Fruit fly (Drosophila melanogaster) whole organism, prepupa: ENCODE results near the gene CG4213.
A peak's percentile ranks its signal among the peaks of the same experiment; 100 is the strongest.

ENCODE experiments used
- CG11902 ChIP-seq: fragments of 200-800 bp; sonication (Bioruptor generic); optimal IDR thresholded peaks from 3 replicates; lab custom pipeline; 2016; ENCODE audit warnings: missing biosample characterization, missing genetic modification characterization
- CG15336 ChIP-seq: fragments of 200-800 bp; sonication (Bioruptor generic); IDR thresholded peaks from 2 replicates; pipeline ENCODE4 v1.3.6; 2022; ENCODE audit warnings: missing biosample characterization, missing genetic modification characterization
- CG1621 ChIP-seq: fragments of 200-800 bp; sonication (Bioruptor generic); optimal IDR thresholded peaks from 3 replicates; lab custom pipeline; 2018; ENCODE audit warnings: missing biosample characterization, mild to moderate bottlenecking, missing genetic modification characterization
- CG16779 ChIP-seq: fragments of 200-800 bp; sonication (Bioruptor generic); optimal IDR thresholded peaks from 3 replicates; lab custom pipeline; 2017; ENCODE audit warnings: missing biosample characterization, mild to moderate bottlenecking, missing genetic modification characterization
- CG3032 ChIP-seq: fragments of 200-800 bp; optimal IDR thresholded peaks from 2 replicates; lab custom pipeline; 2019; ENCODE audit warnings: missing biosample characterization, mild to moderate bottlenecking, missing genetic modification characterization, moderate library complexity
- CG32006 ChIP-seq: fragments of 200-800 bp; sonication (Bioruptor generic); optimal IDR thresholded peaks from 3 replicates; lab custom pipeline; 2017; ENCODE audit warnings: missing biosample characterization, mild to moderate bottlenecking, missing genetic modification characterization
- CG34406 ChIP-seq: fragments of 200-800 bp; sonication (Bioruptor generic); optimal IDR thresholded peaks from 3 replicates; lab custom pipeline; 2016; ENCODE audit warnings: missing biosample characterization, missing genetic modification characterization
- CG3919 ChIP-seq: fragments of 200-800 bp; sonication (Bioruptor generic); optimal IDR thresholded peaks from 3 replicates; lab custom pipeline; 2016; ENCODE audit warnings: missing biosample characterization, missing genetic modification characterization
- CG4318 ChIP-seq: fragments of 200-800 bp; sonication (Bioruptor generic); optimal IDR thresholded peaks from 3 replicates; lab custom pipeline; 2017; ENCODE audit warnings: missing biosample characterization, mild to moderate bottlenecking, missing genetic modification characterization
- CG6163 ChIP-seq: fragments of 200-800 bp; sonication (Bioruptor generic); IDR thresholded peaks from 3 replicates; pipeline ENCODE4 v1.3.6; 2022; ENCODE audit warnings: missing biosample characterization, missing genetic modification characterization
- CG6808 ChIP-seq: fragments of 200-800 bp; sonication (Bioruptor generic); optimal IDR thresholded peaks from 3 replicates; lab custom pipeline; 2017; ENCODE audit warnings: missing biosample characterization, missing genetic modification characterization, mild to moderate bottlenecking, moderate library complexity, missing genetic modification reagents
- CG7368 ChIP-seq: fragments of 200-800 bp; sonication (Bioruptor generic); optimal IDR thresholded peaks from 3 replicates; lab custom pipeline; 2016; ENCODE audit warnings: missing biosample characterization, missing genetic modification characterization
- CG8119 ChIP-seq: fragments of 200-800 bp; sonication (Bioruptor generic); IDR thresholded peaks from 3 replicates; pipeline ENCODE4 v1.3.6; 2022; ENCODE audit warnings: missing biosample characterization, missing genetic modification characterization
- CG8319 ChIP-seq: fragments of 200-800 bp; sonication (Bioruptor generic); optimal IDR thresholded peaks from 3 replicates; lab custom pipeline; 2016; ENCODE audit warnings: missing biosample characterization, missing genetic modification characterization
- CG8632 ChIP-seq: fragments of 200-800 bp; sonication (Bioruptor generic); optimal IDR thresholded peaks from 3 replicates; lab custom pipeline; 2016; ENCODE audit warnings: missing biosample characterization, missing genetic modification characterization
- CG9139 ChIP-seq: fragments of 200-800 bp; sonication (Bioruptor generic); optimal IDR thresholded peaks from 3 replicates; lab custom pipeline; 2017; ENCODE audit warnings: missing biosample characterization, mild to moderate bottlenecking, missing genetic modification characterization
- Eip75B ChIP-seq: fragments of 200-800 bp; sonication (Bioruptor generic); optimal IDR thresholded peaks from 3 replicates; lab custom pipeline; 2016; ENCODE audit warnings: missing biosample characterization, missing genetic modification characterization
- Eip78C ChIP-seq: fragments of 200-800 bp; sonication (Bioruptor generic); peaks from one replicate; lab custom pipeline; 2016; ENCODE audit warnings: missing biosample characterization, missing genetic modification characterization
- Eip93F ChIP-seq: fragments of 200-800 bp; sonication (Bioruptor generic); optimal IDR thresholded peaks from 2 replicates; lab custom pipeline; 2016; ENCODE audit warnings: missing biosample characterization, mild to moderate bottlenecking, missing genetic modification characterization
- Ets21C ChIP-seq: fragments of 200-800 bp; sonication (Bioruptor generic); optimal IDR thresholded peaks from 3 replicates; lab custom pipeline; 2016; ENCODE audit warnings: missing biosample characterization, missing genetic modification characterization
- Ets96B ChIP-seq: fragments of 200-800 bp; optimal IDR thresholded peaks from 2 replicates; lab custom pipeline; 2019; ENCODE audit warnings: missing biosample characterization, mild to moderate bottlenecking, missing genetic modification characterization, moderate library complexity
- Gug ChIP-seq: fragments of 200-800 bp; sonication (Bioruptor generic); IDR thresholded peaks from 2 replicates; pipeline ENCODE4 v1.3.6; 2022; ENCODE audit warnings: missing biosample characterization, missing genetic modification characterization
- Hr38 ChIP-seq: sonication (Bioruptor generic); optimal IDR thresholded peaks from 2 replicates; lab custom pipeline; 2016; ENCODE audit warnings: missing biosample characterization, missing genetic modification characterization
- Hr39 ChIP-seq: fragments of 200-800 bp; sonication (Bioruptor generic); optimal IDR thresholded peaks from 2 replicates; lab custom pipeline; 2016; ENCODE audit warnings: missing biosample characterization, missing genetic modification characterization
- Hr4 ChIP-seq: fragments of 200-800 bp; sonication (Bioruptor generic); optimal IDR thresholded peaks from 3 replicates; lab custom pipeline; 2016; ENCODE audit warnings: missing biosample characterization, missing genetic modification characterization
- Lpt ChIP-seq: fragments of 200-800 bp; sonication (Bioruptor generic); optimal IDR thresholded peaks from 3 replicates; lab custom pipeline; 2016; ENCODE audit warnings: missing biosample characterization, missing genetic modification characterization
- OdsH ChIP-seq: fragments of 200-800 bp; sonication (Bioruptor generic); optimal IDR thresholded peaks from 3 replicates; lab custom pipeline; 2016; ENCODE audit warnings: missing biosample characterization, missing genetic modification characterization
- Sox102F ChIP-seq: fragments of 200-800 bp; sonication (Bioruptor generic); optimal IDR thresholded peaks from 2 replicates; lab custom pipeline; 2016; ENCODE audit warnings: missing biosample characterization, mild to moderate bottlenecking, missing genetic modification characterization
- Sox15 ChIP-seq: fragments of 200-800 bp; sonication (Bioruptor generic); optimal IDR thresholded peaks from 3 replicates; lab custom pipeline; 2016; ENCODE audit warnings: missing biosample characterization, missing genetic modification characterization
- dac ChIP-seq: fragments of 200-800 bp; sonication (Bioruptor generic); optimal IDR thresholded peaks from 2 replicates; lab custom pipeline; 2017; ENCODE audit warnings: missing biosample characterization, mild to moderate bottlenecking, missing genetic modification characterization
- dsx ChIP-seq: fragments of 200-800 bp; optimal IDR thresholded peaks from 3 replicates; lab custom pipeline; 2019; ENCODE audit warnings: missing biosample characterization, mild to moderate bottlenecking, missing genetic modification characterization, moderate library complexity; ENCODE audit not compliant: poor library complexity, severe bottlenecking
- eg ChIP-seq: fragments of 200-800 bp; sonication (Bioruptor generic); IDR thresholded peaks from 3 replicates; pipeline ENCODE4 v1.3.6; 2022; ENCODE audit warnings: missing biosample characterization, missing genetic modification characterization
- esn ChIP-seq: fragments of 200-800 bp; sonication (Bioruptor generic); optimal IDR thresholded peaks from 2 replicates; lab custom pipeline; 2016; ENCODE audit warnings: missing biosample characterization, mild to moderate bottlenecking, missing genetic modification characterization, moderate library complexity
- fd59A ChIP-seq: fragments of 200-800 bp; sonication (Bioruptor generic); optimal IDR thresholded peaks from 2 replicates; lab custom pipeline; 2017; ENCODE audit warnings: missing biosample characterization, mild to moderate bottlenecking, missing genetic modification characterization, missing genetic modification reagents
- fd85E ChIP-seq: fragments of 200-800 bp; sonication (Bioruptor generic); optimal IDR thresholded peaks from 3 replicates; lab custom pipeline; 2016; ENCODE audit warnings: missing biosample characterization, missing genetic modification characterization
- fkh ChIP-seq: fragments of 200-800 bp; sonication (Bioruptor generic); optimal IDR thresholded peaks from 3 replicates; lab custom pipeline; 2017; ENCODE audit warnings: missing biosample characterization, mild to moderate bottlenecking, missing genetic modification characterization, moderate library complexity
- net ChIP-seq: fragments of 200-800 bp; sonication (Bioruptor generic); optimal IDR thresholded peaks from 3 replicates; lab custom pipeline; 2016; ENCODE audit warnings: missing biosample characterization, missing genetic modification characterization
- pdm3 ChIP-seq: fragments of 200-800 bp; sonication (Bioruptor generic); optimal IDR thresholded peaks from 3 replicates; lab custom pipeline; 2016; ENCODE audit warnings: missing biosample characterization, missing genetic modification characterization
- ss ChIP-seq, 2 experiments: fragments of 200-800 bp; sonication (Bioruptor generic); optimal IDR thresholded peaks; 2 replicates in 1 of 2; 3 replicates in 1 of 2; lab custom pipeline; 2017 to 2018; ENCODE audit warnings: mild to moderate bottlenecking in 2 of 2, missing biosample characterization in 2 of 2, missing genetic modification characterization in 2 of 2, moderate library complexity in 1 of 2
- svp ChIP-seq: fragments of 200-800 bp; sonication (Bioruptor generic); peaks from one replicate; lab custom pipeline; 2016; ENCODE audit warnings: missing biosample characterization, missing genetic modification characterization
- vri ChIP-seq: fragments of 200-800 bp; sonication (Bioruptor generic); optimal IDR thresholded peaks from 3 replicates; lab custom pipeline; 2016; ENCODE audit warnings: missing biosample characterization, mild to moderate bottlenecking, missing genetic modification characterization

The CG4213 gene

dm6 chr2L:429680-430484 is 27.9 kb upstream of the CG4213 start (continued):
- TF ChIP-seq esn (GFP tag; lab: Kevin White, UChicago) = peak; percentile 96
- peak; percentile 76 for TF ChIP-seq CG32006 (GFP tag; lab: Kevin White, UChicago)
- TF ChIP-seq Ets96B = peak; percentile 80
- peak; percentile 81 for TF ChIP-seq CG8319
- no peak for TF ChIP-seq dac (GFP tag; lab: Kevin White, UChicago)
- peak; percentile 71 for TF ChIP-seq fd85E
- peak; percentile 56 for TF ChIP-seq Lpt (GFP tag; lab: Kevin White, UChicago)
- TF ChIP-seq dsx = peak; percentile 65
- peak; percentile 78 for TF ChIP-seq fd59A
- peak; percentile 9 for TF ChIP-seq CG16779
- TF ChIP-seq CG6808 (GFP tag; lab: Kevin White, UChicago) = peak; percentile 77
- TF ChIP-seq CG8119 (GFP tag; lab: Robert Waterston, UW) = peak; percentile 71
- peak; percentile 90 for TF ChIP-seq CG3919
- peak; percentile 91 for TF ChIP-seq Eip93F
- TF ChIP-seq CG34406 (GFP tag; lab: Kevin White, UChicago) = peak; percentile 84
- TF ChIP-seq Eip78C (GFP tag; lab: Kevin White, UChicago) = peak; percentile 96
- peak; percentile 77 for TF ChIP-seq CG7368 (GFP tag; lab: Kevin White, UChicago)
- TF ChIP-seq Eip75B (GFP tag; lab: Kevin White, UChicago) = peak; percentile 89

DNA sequence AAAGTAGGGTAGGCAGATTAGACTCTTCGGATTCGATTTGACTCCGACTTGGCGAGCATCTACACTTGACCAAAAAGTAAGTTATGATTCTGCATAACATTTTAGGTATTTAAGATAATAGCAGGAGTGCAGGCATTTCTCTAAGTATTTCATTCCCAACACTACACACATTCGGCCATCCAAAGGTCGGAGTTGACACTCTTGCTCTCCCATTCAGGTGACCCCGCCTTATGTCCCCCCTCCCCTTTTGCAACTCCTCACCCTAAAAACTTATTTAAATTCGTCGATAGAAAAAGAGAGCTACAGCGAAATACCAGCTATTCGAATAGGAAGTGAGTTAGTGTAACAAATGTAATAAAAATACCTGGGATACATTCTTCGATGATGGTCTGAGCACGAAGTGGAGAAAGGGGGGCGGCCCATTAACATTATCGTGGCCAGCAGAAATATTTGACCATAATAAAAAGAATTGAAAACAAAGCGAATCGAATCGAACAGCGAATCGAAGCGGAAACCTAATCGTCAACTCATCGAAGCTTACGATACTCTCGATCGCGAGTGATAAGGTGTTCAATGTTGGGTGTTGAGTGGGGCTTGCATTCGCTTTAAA is 26.5 kb upstream of the CG4213 start:
- no peak for TF ChIP-seq OdsH (GFP tag; lab: Kevin White, UChicago)
- TF ChIP-seq CG4318 = peak; percentile 3
- peak; percentile 12 for TF ChIP-seq Hr4 (GFP tag; lab: Kevin White, UChicago)
- TF ChIP-seq CG9139 (GFP tag; lab: Kevin White, UChicago) = no peak
- no peak for TF ChIP-seq eg (GFP tag; lab: Robert Waterston, UW)
- TF ChIP-seq svp = peak; percentile 25
- peak; percentile 45 for TF ChIP-seq CG32006 (GFP tag; lab: Kevin White, UChicago)
- no peak for TF ChIP-seq CG1621
- TF ChIP-seq Sox15 (GFP tag; lab: Kevin White, UChicago) = no peak
- no peak for TF ChIP-seq net (GFP tag; lab: Kevin White, UChicago)
- TF ChIP-seq Eip78C (GFP tag; lab: Kevin White, UChicago) = peak; percentile 75
- no peak for TF ChIP-seq Lpt (GFP tag; lab: Kevin White, UChicago)
- 0 out of 3 replicates have a peak, but pooled peaks have one; percentile 16 for TF ChIP-seq CG8119 (GFP tag; lab: Robert Waterston, UW)
- TF ChIP-seq Hr39 (GFP tag; lab: Kevin White, UChicago) = no peak
- no peak for TF ChIP-seq Ets21C (GFP tag; lab: Kevin White, UChicago)
- TF ChIP-seq dsx = no peak

DNA sequence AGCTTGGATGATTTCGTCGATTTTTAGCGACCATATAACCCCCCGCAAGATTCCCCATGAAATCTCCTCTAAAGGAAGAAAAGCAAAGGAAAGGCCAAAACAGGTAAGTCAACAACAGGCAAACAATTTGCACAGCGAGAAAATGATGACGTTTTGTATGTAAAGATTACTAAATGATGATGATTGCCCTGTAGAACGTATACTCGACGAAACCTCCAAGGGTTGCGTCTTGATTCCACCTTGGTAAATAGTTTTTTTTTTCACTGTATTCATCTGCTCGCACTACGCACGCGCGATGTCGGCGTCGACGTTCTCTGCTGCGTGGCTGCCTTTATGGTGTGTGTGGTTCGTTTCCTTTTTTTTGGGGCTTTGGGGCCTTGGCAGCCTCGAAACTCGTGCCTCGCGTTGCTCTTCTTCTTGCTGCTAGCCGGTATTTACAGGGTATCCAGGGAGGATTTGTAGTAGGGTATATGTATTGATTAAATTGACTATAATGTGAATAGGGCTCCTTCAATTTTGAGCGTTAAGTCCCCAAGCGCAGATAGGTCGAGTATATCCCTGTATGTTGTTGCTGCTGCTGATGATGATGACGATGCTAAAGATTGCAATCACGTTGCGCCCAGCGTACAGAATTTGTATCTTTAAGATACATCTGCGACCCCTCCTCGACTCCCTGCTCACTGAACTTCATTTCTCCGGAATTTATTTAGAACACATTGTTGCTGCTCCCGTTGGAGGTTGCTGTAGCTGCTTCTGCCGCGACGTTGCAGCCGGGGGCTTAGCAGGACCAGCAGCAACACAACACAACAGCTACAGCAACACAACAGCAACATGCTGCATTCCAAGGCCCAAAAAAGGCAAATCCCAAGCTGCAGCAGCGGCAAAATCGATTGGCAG is 25.6 kb upstream of the CG4213 start:
- TF ChIP-seq Lpt (GFP tag; lab: Kevin White, UChicago) = peak; percentile 92
- TF ChIP-seq Sox102F (GFP tag; lab: Kevin White, UChicago) = peak; percentile 95
- TF ChIP-seq CG8632 (GFP tag; lab: Kevin White, UChicago) = peak; percentile 91
- peak; percentile 82 for TF ChIP-seq CG16779
- peak; percentile 96 for TF ChIP-seq CG6163
- TF ChIP-seq fd85E = peak; percentile 84
- TF ChIP-seq ss (GFP tag; optimal IDR thresholded peaks at IDR 0.05; lab: Kevin White, UChicago) = peak; percentile 93 to 97
- peak; percentile 89 for TF ChIP-seq CG8319
- peak; percentile 92 for TF ChIP-seq Ets21C (GFP tag; lab: Kevin White, UChicago)
- peak; percentile 96 for TF ChIP-seq OdsH (GFP tag; lab: Kevin White, UChicago)
- peak; percentile 91 for TF ChIP-seq Eip93F
- TF ChIP-seq CG11902 (GFP tag; lab: Kevin White, UChicago) = peak; percentile 85
- peak; percentile 97 for TF ChIP-seq CG15336 (GFP tag; lab: Robert Waterston, UW)
- peak; percentile 95 for TF ChIP-seq vri (GFP tag; lab: Kevin White, UChicago)
- peak; percentile 81 for TF ChIP-seq Ets96B
- TF ChIP-seq CG34406 (GFP tag; lab: Kevin White, UChicago) = peak; percentile 88
- peak; percentile 95 for TF ChIP-seq dac (GFP tag; lab: Kevin White, UChicago)
- TF ChIP-seq Gug (GFP tag; lab: Robert Waterston, UW) = peak; percentile 90
- TF ChIP-seq CG3919 = peak; percentile 96
- TF ChIP-seq CG6808 (GFP tag; lab: Kevin White, UChicago) = peak; percentile 94
- peak; percentile 85 for TF ChIP-seq CG3032 (tag; lab: Kevin White, UChicago)
- TF ChIP-seq fkh = no peak
- TF ChIP-seq esn (GFP tag; lab: Kevin White, UChicago) = peak; percentile 97
- TF ChIP-seq pdm3 (GFP tag; lab: Kevin White, UChicago) = peak; percentile 95
- TF ChIP-seq Hr38 (GFP tag; lab: Kevin White, UChicago) = peak; percentile 83
- TF ChIP-seq Hr39 (GFP tag; lab: Kevin White, UChicago) = peak; percentile 92
- peak; percentile 94 for TF ChIP-seq net (GFP tag; lab: Kevin White, UChicago)
